Worm (Caenorhabditis elegans): ENCODE measurements around the gene Y34B4A.7.

- TF ChIP-seq sptf-1 (tag; optimal IDR thresholded peaks at IDR 0.05): no peak
- TF ChIP-seq tbx-8 (GFP tag; optimal IDR thresholded peaks at IDR 0.05): no peak
- no peak for TF ChIP-seq elt-1 (tag; optimal IDR thresholded peaks at IDR 0.05; ENCODE audit: borderline replicate concordance, insufficient read depth)
- TF ChIP-seq mls-2 (tag; optimal IDR thresholded peaks at IDR 0.05): no peak
- no peak for TF ChIP-seq unc-120 (tag; optimal IDR thresholded peaks at IDR 0.05; ENCODE audit: poor library complexity, severe bottlenecking)
- no peak for TF ChIP-seq nhr-237 (tag; optimal IDR thresholded peaks at IDR 0.05)
- no peak for TF ChIP-seq ztf-11 (tag; optimal IDR thresholded peaks at IDR 0.05)
These were observed 45.0 kb downstream of the Y34B4A.7 start for ce11 chrX:5289106-5289505.
